Worm (Caenorhabditis elegans) whole organism, L4 larva: ENCODE data around the gene Y32B12B.1.

Source experiments
- F49E8.2 ChIP-seq: sonication (generic microtip); optimal IDR thresholded peaks from 2 replicates; lab custom pipeline; 2016; ENCODE audit warnings: missing compliant biosample characterization, mild to moderate bottlenecking, missing genetic modification characterization, borderline replicate concordance
- R02D3.7 ChIP-seq: fragments of 150-350 bp; sonication (generic microtip); optimal IDR thresholded peaks from 3 replicates; lab custom pipeline; 2014; ENCODE audit warnings: missing biosample characterization, missing genetic modification characterization
- ZK546.5 ChIP-seq, 2 experiments: sonication (generic microtip); optimal IDR thresholded peaks; 2 replicates each; lab custom pipeline; 2017; ENCODE audit warnings: missing biosample characterization in 2 of 2, missing genetic modification characterization in 2 of 2
- madf-9 ChIP-seq: fragments of 200-800 bp; sonication (Bioruptor generic); conservative IDR thresholded peaks from 2 replicates; pipeline ENCODE4 v1.3.6; 2022; ENCODE audit warnings: missing genetic modification reagents, missing genetic modification characterization, missing compliant biosample characterization
- pha-4 ChIP-seq, 2 experiments: fragments of 150-350 bp in 1 of 2; fragments of 200-800 bp in 1 of 2; sonication (Bioruptor generic) in 1 of 2; IDR thresholded peaks in 1 of 2; optimal IDR thresholded peaks in 1 of 2; 2 replicates each; pipeline versions ENCODE4 v1.3.6 to Lab custom; 2014 to 2022; ENCODE audit warnings: missing genetic modification characterization in 2 of 2, missing genetic modification reagents in 2 of 2, missing biosample characterization in 1 of 2, missing compliant biosample characterization in 1 of 2

DNA sequence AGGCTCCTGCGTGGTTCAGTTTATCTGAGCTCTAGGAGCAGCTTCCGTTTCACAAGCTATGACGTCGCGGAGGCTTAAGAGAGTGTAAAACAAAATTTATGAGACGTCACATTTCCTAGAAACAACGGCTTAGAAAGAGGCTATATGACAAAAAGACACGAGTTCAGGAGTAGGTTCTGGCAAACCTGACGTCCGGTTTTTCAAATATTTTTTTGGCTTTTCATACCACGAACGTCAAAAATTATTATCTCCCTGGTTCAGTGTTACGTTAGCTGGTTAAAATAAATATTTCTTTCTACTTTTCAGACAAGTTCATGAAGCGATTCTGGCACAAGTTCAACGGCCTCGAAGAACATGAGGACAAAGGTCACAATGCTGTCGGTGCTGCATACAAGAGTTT lies 9.0 kb upstream of the Y32B12B.1 start, which contains the start of gene F36D3.16:
- TF ChIP-seq pha-4 (GFP tag; IDR thresholded peaks at IDR 0.05; lab: Robert Waterston, UW) (no peak), pha-4 (tag; optimal IDR thresholded peaks at IDR 0.05; lab: Kevin White, UChicago) (no peak), F49E8.2 (tag; lab: Kevin White, UChicago) (no peak), ZK546.5 (tag; optimal IDR thresholded peaks at IDR 0.05; lab: Kevin White, UChicago) (no peak), madf-9 (GFP tag; lab: Robert Waterston, UW) (no peak), R02D3.7 (tag; lab: Kevin White, UChicago) (no peak)
